Fruit fly (Drosophila melanogaster): ENCODE results near the gene pyd3.

The pyd3 gene

dm6 chr3R:7749993-7750392 lies at the start of gene pyd3:
Gene pyd3, minus strand, starts transcription at chr3R:7750079.
- TF ChIP-seq cic (GFP tag; optimal IDR thresholded peaks at IDR 0.05) (no peak), CG33017 (tag; optimal IDR thresholded peaks at IDR 0.05) (peak; percentile 16)

dm6 chr3R:7798525-7798924 lies 48.6 kb upstream of the pyd3 start, which contains the start of gene CG18744:
Gene CG18744, minus strand, starts transcription at chr3R:7798771.
- TF ChIP-seq kay (GFP tag; ENCODE audit: borderline replicate concordance) = no peak
- TF ChIP-seq cic (GFP tag; optimal IDR thresholded peaks at IDR 0.05) = peak; percentile 81
- TF ChIP-seq CG12768 (GFP tag; optimal IDR thresholded peaks at IDR 0.05) = peak; percentile 9
- no peak for TF ChIP-seq ovo (GFP tag; optimal IDR thresholded peaks at IDR 0.05)
- no peak for TF ChIP-seq cnc (optimal IDR thresholded peaks at IDR 0.05)
- TF ChIP-seq Crg-1 (GFP tag; optimal IDR thresholded peaks at IDR 0.05) = no peak
- peak; percentile 53 for TF ChIP-seq Mnt (GFP tag; optimal IDR thresholded peaks at IDR 0.05)

DNA sequence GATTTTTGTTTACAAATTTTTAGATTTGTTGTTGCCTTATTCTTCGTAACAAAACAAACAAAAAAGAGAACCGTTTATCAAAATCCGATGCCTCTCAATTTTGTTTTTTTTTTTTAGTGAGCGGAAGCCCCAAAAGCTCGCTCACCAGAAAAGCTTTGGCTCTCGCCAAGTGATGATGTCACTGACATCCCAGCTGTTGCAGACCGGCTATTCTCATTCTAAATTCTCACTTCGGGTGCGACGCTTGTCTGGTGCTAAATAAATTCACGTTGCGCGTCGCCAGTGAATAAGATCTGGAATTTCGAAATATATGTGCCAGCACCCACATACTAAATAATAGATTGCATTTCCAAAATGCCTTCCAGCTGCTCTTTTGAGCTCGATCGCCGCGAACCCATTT lies 44.0 kb upstream of the pyd3 start, which contains the start of gene CG2641:
TSS of gene CG2641 (plus strand) at position 215 of the 400 bp plus-strand sequence.
- TF ChIP-seq CG5204 (GFP tag; optimal IDR thresholded peaks at IDR 0.05) (peak; percentile 19), cnc (optimal IDR thresholded peaks at IDR 0.05) (no peak), toe (GFP tag; optimal IDR thresholded peaks at IDR 0.05) (peak; percentile 45), cic (GFP tag; optimal IDR thresholded peaks at IDR 0.05) (peak; percentile 81), tj (GFP tag; optimal IDR thresholded peaks at IDR 0.05) (peak; percentile 62), CG1620 (GFP tag; optimal IDR thresholded peaks at IDR 0.05) (no peak), kay (GFP tag; ENCODE audit: borderline replicate concordance) (peak; percentile 98), CG12768 (GFP tag; optimal IDR thresholded peaks at IDR 0.05) (peak; percentile 78), bab1 (GFP tag; optimal IDR thresholded peaks at IDR 0.05) (peak; percentile 21), Crg-1 (GFP tag; optimal IDR thresholded peaks at IDR 0.05) (no peak), Clk (GFP tag; optimal IDR thresholded peaks at IDR 0.05) (no peak), CG33017 (tag; optimal IDR thresholded peaks at IDR 0.05) (peak; percentile 85), Hr96 (GFP tag; optimal IDR thresholded peaks at IDR 0.05) (peak; percentile 31), CG11617 (GFP tag; optimal IDR thresholded peaks at IDR 0.05) (peak; percentile 73), CG7045 (GFP tag; optimal IDR thresholded peaks at IDR 0.05) (peak; percentile 73), CG14711 (tag; optimal IDR thresholded peaks at IDR 0.05) (no peak), pad (GFP tag; optimal IDR thresholded peaks at IDR 0.05) (no peak), CG7101 (tag; optimal IDR thresholded peaks at IDR 0.05) (peak; percentile 48), Mnt (GFP tag; optimal IDR thresholded peaks at IDR 0.05) (peak; percentile 26), ovo (GFP tag; optimal IDR thresholded peaks at IDR 0.05) (peak; percentile 36)

DNA sequence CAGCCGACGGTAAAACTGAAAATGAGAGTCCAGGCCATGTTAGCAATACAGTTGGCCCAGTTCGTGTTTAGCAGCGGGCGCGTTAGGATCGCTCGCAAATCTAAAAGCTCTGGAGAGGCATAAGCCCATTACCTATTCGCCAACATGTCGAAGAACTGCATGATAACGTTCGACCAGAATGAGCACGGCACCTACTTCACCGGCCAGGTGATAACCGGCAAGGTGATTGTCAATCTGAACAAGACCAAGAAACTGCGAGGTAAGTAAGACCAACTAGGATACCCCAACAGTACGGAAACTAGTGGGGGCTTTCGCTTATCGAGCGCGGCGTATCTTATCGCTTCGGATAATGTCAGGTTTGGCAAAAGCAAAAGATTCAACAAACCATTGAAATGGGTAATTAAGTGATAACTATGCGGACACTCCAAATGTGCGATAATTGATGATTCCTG lies 40.7 kb upstream of the pyd3 start, which contains the start of gene CG10086:
TSS of gene CG10086 (plus strand) at position 51 of the 452 bp plus-strand sequence.
- TF ChIP-seq Mnt (GFP tag; optimal IDR thresholded peaks at IDR 0.05) (peak; percentile 68), cic (GFP tag; optimal IDR thresholded peaks at IDR 0.05) (peak; percentile 48), bab1 (GFP tag; optimal IDR thresholded peaks at IDR 0.05) (no peak), cnc (optimal IDR thresholded peaks at IDR 0.05) (no peak), kay (GFP tag; ENCODE audit: borderline replicate concordance) (no peak), toe (GFP tag; optimal IDR thresholded peaks at IDR 0.05) (no peak), CG7101 (tag; optimal IDR thresholded peaks at IDR 0.05) (no peak), CG14711 (tag; optimal IDR thresholded peaks at IDR 0.05) (no peak), Hr96 (GFP tag; optimal IDR thresholded peaks at IDR 0.05) (peak; percentile 21), Crg-1 (GFP tag; optimal IDR thresholded peaks at IDR 0.05) (no peak), CG33017 (tag; optimal IDR thresholded peaks at IDR 0.05) (peak; percentile 16), CG7045 (GFP tag; optimal IDR thresholded peaks at IDR 0.05) (no peak), CG5204 (GFP tag; optimal IDR thresholded peaks at IDR 0.05) (peak; percentile 13), CG12768 (GFP tag; optimal IDR thresholded peaks at IDR 0.05) (no peak), ovo (GFP tag; optimal IDR thresholded peaks at IDR 0.05) (no peak), CG1620 (GFP tag; optimal IDR thresholded peaks at IDR 0.05) (no peak), Clk (GFP tag; optimal IDR thresholded peaks at IDR 0.05) (no peak), tj (GFP tag; optimal IDR thresholded peaks at IDR 0.05) (no peak), pad (GFP tag; optimal IDR thresholded peaks at IDR 0.05) (peak; percentile 17), CG11617 (GFP tag; optimal IDR thresholded peaks at IDR 0.05) (no peak)

- TF ChIP-seq tj (GFP tag; optimal IDR thresholded peaks at IDR 0.05) (no peak), CG1620 (GFP tag; optimal IDR thresholded peaks at IDR 0.05) (no peak), Crg-1 (GFP tag; optimal IDR thresholded peaks at IDR 0.05) (no peak), CG14711 (tag; optimal IDR thresholded peaks at IDR 0.05) (no peak), cnc (optimal IDR thresholded peaks at IDR 0.05) (no peak), ovo (GFP tag; optimal IDR thresholded peaks at IDR 0.05) (no peak), CG33017 (tag; optimal IDR thresholded peaks at IDR 0.05) (no peak), CG12768 (GFP tag; optimal IDR thresholded peaks at IDR 0.05) (no peak), Mnt (GFP tag; optimal IDR thresholded peaks at IDR 0.05) (no peak), CG7045 (GFP tag; optimal IDR thresholded peaks at IDR 0.05) (no peak), CG11617 (GFP tag; optimal IDR thresholded peaks at IDR 0.05) (no peak), Clk (GFP tag; optimal IDR thresholded peaks at IDR 0.05) (no peak), cic (GFP tag; optimal IDR thresholded peaks at IDR 0.05) (no peak), toe (GFP tag; optimal IDR thresholded peaks at IDR 0.05) (no peak), kay (GFP tag; ENCODE audit: borderline replicate concordance) (no peak), Hr96 (GFP tag; optimal IDR thresholded peaks at IDR 0.05) (no peak)
Observed at dm6 chr3R:7790087-7790486, 40.2 kb upstream of the pyd3 start, which contains the start of gene CG18746. Gene CG18746, minus strand, starts transcription at chr3R:7790187.

- TF ChIP-seq cic (GFP tag; optimal IDR thresholded peaks at IDR 0.05) = peak; percentile 65
- TF ChIP-seq ovo (GFP tag; optimal IDR thresholded peaks at IDR 0.05) = no peak
- peak; percentile 27 for TF ChIP-seq kay (GFP tag; ENCODE audit: borderline replicate concordance)
- TF ChIP-seq Hr96 (GFP tag; optimal IDR thresholded peaks at IDR 0.05) = no peak
- no peak for TF ChIP-seq Clk (GFP tag; optimal IDR thresholded peaks at IDR 0.05)
- TF ChIP-seq CG11617 (GFP tag; optimal IDR thresholded peaks at IDR 0.05) = peak; percentile 0
- TF ChIP-seq CG5204 (GFP tag; optimal IDR thresholded peaks at IDR 0.05) = peak; percentile 8
- peak; percentile 5 for TF ChIP-seq Mnt (GFP tag; optimal IDR thresholded peaks at IDR 0.05)
Observed at dm6 chr3R:7787899-7788298, 38.0 kb upstream of the pyd3 start, which contains the start of gene CG18748. Gene CG18748, minus strand, starts transcription at chr3R:7787923.

All from whole organism, adult.